Fruit fly (Drosophila melanogaster): ENCODE measurements around the gene Nagk.

The Nagk gene

DNA sequence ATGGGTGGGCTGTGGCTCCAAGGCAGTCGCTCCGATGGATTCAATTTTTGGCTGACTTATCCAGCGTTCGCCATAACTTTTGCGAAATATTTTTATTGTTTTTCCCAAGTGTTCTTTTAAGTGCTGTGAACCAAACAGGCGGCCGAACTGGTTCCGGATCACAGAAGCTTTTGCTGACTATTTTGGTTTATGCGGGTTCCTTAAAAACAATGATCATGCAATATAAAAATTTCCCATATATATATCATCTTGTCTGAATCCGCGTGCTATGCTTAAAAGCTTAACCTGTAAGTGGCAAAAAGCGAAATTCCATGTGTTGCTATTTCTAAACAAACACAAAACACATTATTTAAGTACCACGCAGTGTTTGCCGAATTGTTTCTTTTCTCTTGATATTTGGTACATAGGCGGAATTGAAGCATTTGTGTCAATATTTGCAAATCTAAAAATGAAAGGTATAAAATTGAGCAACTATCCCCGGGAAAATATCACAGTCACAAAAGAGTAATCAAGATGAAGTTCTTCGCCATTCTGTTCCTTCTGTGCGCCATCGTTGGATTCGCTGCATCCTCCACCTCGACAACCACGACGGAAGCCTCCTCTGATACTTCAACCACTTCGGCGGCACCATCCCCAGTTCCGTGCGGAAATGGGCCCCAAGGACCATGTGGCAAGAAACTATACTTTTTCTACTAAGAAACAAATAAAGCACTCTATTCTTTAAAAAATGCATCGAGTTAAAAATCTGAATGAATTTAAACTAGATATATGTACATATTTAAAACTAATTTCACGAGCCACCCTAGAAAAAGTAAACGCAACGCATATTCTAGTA, 22.9 kb downstream of the Nagk start, which contains the start of the genes CG6276 and CG44040:
Gene CG6276 (minus strand): TSS at position 158 of the 835 bp plus-strand sequence.
Gene CG44040 (plus strand): TSS at position 467 of the 835 bp plus-strand sequence.
- TF ChIP-seq CG5204 (GFP tag; optimal IDR thresholded peaks at IDR 0.05), result peak; percentile 73
- TF ChIP-seq Mnt (GFP tag; optimal IDR thresholded peaks at IDR 0.05), result peak; percentile 27
- TF ChIP-seq CG14711 (tag; optimal IDR thresholded peaks at IDR 0.05), result peak; percentile 34
- no peak for TF ChIP-seq cic (GFP tag; optimal IDR thresholded peaks at IDR 0.05)
- peak in 1 of 2 experiments; percentile 38 for TF ChIP-seq cnc (optimal IDR thresholded peaks at IDR 0.05)
- TF ChIP-seq Hr96 (GFP tag; optimal IDR thresholded peaks at IDR 0.05), result no peak
- peak; percentile 73 for TF ChIP-seq CG11617 (GFP tag; optimal IDR thresholded peaks at IDR 0.05)
- peak; percentile 42 for TF ChIP-seq bab1 (GFP tag; optimal IDR thresholded peaks at IDR 0.05)
- TF ChIP-seq kay (GFP tag; ENCODE audit: borderline replicate concordance), result no peak
- peak; percentile 62 for TF ChIP-seq CG33017 (tag; optimal IDR thresholded peaks at IDR 0.05)
- peak; percentile 32 for TF ChIP-seq CG1620 (GFP tag; optimal IDR thresholded peaks at IDR 0.05)
- TF ChIP-seq pad (GFP tag; optimal IDR thresholded peaks at IDR 0.05), result peak; percentile 43
- TF ChIP-seq toe (GFP tag; optimal IDR thresholded peaks at IDR 0.05), result peak; percentile 48
- peak; percentile 53 for TF ChIP-seq CG7045 (GFP tag; optimal IDR thresholded peaks at IDR 0.05)
- peak; percentile 76 for TF ChIP-seq CG7101 (tag; optimal IDR thresholded peaks at IDR 0.05)
- TF ChIP-seq ovo (GFP tag; optimal IDR thresholded peaks at IDR 0.05), result peak; percentile 7
- TF ChIP-seq Crg-1 (GFP tag; optimal IDR thresholded peaks at IDR 0.05), result no peak
- peak; percentile 42 for TF ChIP-seq tj (GFP tag; optimal IDR thresholded peaks at IDR 0.05)
- no peak for TF ChIP-seq Clk (GFP tag; optimal IDR thresholded peaks at IDR 0.05)
- peak; percentile 37 for TF ChIP-seq CG12768 (GFP tag; optimal IDR thresholded peaks at IDR 0.05)

DNA sequence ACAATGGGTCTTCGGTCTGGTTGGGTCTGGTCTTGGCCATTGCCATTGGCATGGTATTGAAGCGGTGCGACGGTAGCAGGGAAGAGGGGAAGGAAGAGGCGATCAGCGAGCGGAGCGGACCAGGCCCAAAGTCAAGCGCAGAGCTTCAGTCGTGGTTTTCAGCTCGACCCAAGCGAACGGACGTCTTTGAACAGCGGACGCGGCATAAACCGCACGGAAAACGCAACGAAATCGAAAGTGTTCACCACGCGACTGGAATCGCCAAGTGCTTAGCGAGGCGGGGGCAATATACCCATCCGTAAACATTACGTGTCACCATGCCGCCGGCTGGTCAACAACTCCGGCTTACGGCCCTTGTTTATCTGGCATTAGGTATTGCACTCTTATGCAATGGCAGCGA, 26.7 kb downstream of the Nagk start, which contains the start of gene CG14866:
Gene CG14866 (plus strand): TSS at position 146 of the 400 bp plus-strand sequence.
- TF ChIP-seq CG1620 (GFP tag; optimal IDR thresholded peaks at IDR 0.05) (no peak), Mnt (GFP tag; optimal IDR thresholded peaks at IDR 0.05) (no peak), Hr96 (GFP tag; optimal IDR thresholded peaks at IDR 0.05) (no peak)

DNA sequence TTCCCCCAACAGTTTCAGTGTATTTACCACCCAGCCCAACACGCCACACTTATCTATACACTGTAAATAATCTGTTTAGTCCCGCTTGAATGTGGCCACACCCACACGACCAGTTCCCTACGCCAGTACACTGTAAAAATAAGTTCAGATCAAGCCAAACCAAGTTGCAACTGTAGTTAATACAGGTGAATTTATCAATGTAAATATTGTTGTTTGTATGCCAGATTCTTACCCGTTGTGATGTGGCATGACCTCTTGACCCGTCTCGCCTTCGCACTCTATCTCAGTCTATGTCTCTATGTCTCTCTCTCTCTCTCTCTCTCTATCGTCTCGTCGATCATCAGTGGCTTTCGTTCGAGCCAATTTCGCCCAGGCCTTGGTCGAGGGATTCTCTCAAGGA, 29.2 kb downstream of the Nagk start:
- no peak for TF ChIP-seq CG7045 (GFP tag; optimal IDR thresholded peaks at IDR 0.05)
- TF ChIP-seq CG33017 (tag; optimal IDR thresholded peaks at IDR 0.05), result no peak
- no peak for TF ChIP-seq CG7101 (tag; optimal IDR thresholded peaks at IDR 0.05)
- no peak for TF ChIP-seq CG5204 (GFP tag; optimal IDR thresholded peaks at IDR 0.05)
- TF ChIP-seq CG14711 (tag; optimal IDR thresholded peaks at IDR 0.05), result no peak
- no peak for TF ChIP-seq ovo (GFP tag; optimal IDR thresholded peaks at IDR 0.05)
- no peak for TF ChIP-seq bab1 (GFP tag; optimal IDR thresholded peaks at IDR 0.05)

DNA sequence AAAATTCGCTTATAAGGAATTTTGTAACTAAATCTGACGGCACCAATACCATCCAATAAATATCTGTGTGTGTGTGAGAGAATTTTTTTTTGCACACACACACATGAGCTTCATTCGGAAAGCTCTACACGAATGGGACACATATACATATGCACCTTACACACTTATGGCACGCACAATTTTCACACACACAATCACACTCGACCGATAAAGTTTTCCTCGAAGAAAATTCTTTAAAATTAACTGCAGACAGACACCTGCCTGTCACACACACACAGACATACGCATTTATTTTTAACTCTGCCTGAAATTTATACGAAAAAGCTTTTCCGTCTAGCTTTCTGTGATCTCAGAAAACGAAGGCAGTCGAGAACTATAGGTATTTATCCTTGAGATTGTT, 32.4 kb downstream of the Nagk start:
- no peak for TF ChIP-seq kay (GFP tag; ENCODE audit: borderline replicate concordance)
- no peak for TF ChIP-seq cnc (optimal IDR thresholded peaks at IDR 0.05)
- no peak for TF ChIP-seq CG7045 (GFP tag; optimal IDR thresholded peaks at IDR 0.05)
- TF ChIP-seq Clk (GFP tag; optimal IDR thresholded peaks at IDR 0.05), result no peak
- TF ChIP-seq CG5204 (GFP tag; optimal IDR thresholded peaks at IDR 0.05), result no peak
- no peak for TF ChIP-seq CG11617 (GFP tag; optimal IDR thresholded peaks at IDR 0.05)
- TF ChIP-seq bab1 (GFP tag; optimal IDR thresholded peaks at IDR 0.05), result no peak
- TF ChIP-seq CG14711 (tag; optimal IDR thresholded peaks at IDR 0.05), result no peak
- TF ChIP-seq tj (GFP tag; optimal IDR thresholded peaks at IDR 0.05), result no peak
- TF ChIP-seq CG1620 (GFP tag; optimal IDR thresholded peaks at IDR 0.05), result no peak
- TF ChIP-seq CG7101 (tag; optimal IDR thresholded peaks at IDR 0.05), result no peak
- TF ChIP-seq Mnt (GFP tag; optimal IDR thresholded peaks at IDR 0.05), result no peak
- TF ChIP-seq CG33017 (tag; optimal IDR thresholded peaks at IDR 0.05), result no peak
- no peak for TF ChIP-seq CG12768 (GFP tag; optimal IDR thresholded peaks at IDR 0.05)
- no peak for TF ChIP-seq pad (GFP tag; optimal IDR thresholded peaks at IDR 0.05)

DNA sequence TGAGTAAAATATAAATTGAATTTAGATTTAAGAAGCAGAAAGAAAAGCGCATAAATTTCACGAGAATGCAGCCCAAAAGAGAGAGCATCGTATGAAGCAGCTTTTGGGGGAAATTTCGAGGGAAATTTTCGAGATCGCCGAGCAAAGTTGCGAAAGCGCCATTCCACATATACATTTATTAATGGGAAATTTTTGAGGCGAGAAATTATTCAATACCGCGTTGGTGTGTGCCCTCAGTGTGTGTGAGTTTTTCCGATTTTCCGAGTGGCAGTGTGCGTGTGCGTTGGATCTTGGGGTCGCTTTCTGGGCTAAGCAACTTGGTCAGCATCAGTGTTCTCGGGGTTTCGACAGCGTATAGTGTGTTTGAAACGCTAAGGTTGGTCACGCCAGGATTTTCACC, 33.1 kb downstream of the Nagk start, which contains the start of gene Tm2:
Gene Tm2 (plus strand): TSS at position 270 of the 400 bp plus-strand sequence.
- TF ChIP-seq CG5204 (GFP tag; optimal IDR thresholded peaks at IDR 0.05) (no peak), tj (GFP tag; optimal IDR thresholded peaks at IDR 0.05) (no peak), Crg-1 (GFP tag; optimal IDR thresholded peaks at IDR 0.05) (no peak), CG12768 (GFP tag; optimal IDR thresholded peaks at IDR 0.05) (no peak), Clk (GFP tag; optimal IDR thresholded peaks at IDR 0.05) (no peak), CG7045 (GFP tag; optimal IDR thresholded peaks at IDR 0.05) (no peak), cnc (optimal IDR thresholded peaks at IDR 0.05) (no peak), cic (GFP tag; optimal IDR thresholded peaks at IDR 0.05) (no peak), CG1620 (GFP tag; optimal IDR thresholded peaks at IDR 0.05) (no peak)

DNA sequence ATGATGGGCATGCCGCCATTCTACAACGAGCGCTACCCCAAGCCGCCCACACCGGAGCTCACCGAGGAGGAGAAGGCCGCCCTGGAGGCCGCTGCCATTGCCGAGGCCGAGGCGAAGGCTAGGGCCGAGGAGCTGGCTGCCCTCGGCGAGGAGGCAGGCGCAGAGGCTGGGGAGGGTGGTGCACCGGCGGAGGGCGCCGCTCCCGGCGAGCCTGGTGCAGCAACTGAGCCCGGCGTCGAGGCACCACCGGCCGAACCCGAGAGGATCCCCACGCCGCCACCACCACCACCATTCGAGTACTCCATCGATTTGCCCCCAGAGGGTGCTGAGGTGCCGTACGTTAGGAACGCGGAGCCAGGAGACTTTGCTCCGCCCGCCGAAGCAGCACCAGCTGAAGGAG, 37.8 kb downstream of the Nagk start:
- TF ChIP-seq Hr96 (GFP tag; optimal IDR thresholded peaks at IDR 0.05) (no peak), tj (GFP tag; optimal IDR thresholded peaks at IDR 0.05) (no peak), ovo (GFP tag; optimal IDR thresholded peaks at IDR 0.05) (no peak), CG33017 (tag; optimal IDR thresholded peaks at IDR 0.05) (no peak), toe (GFP tag; optimal IDR thresholded peaks at IDR 0.05) (no peak), Crg-1 (GFP tag; optimal IDR thresholded peaks at IDR 0.05) (no peak), CG14711 (tag; optimal IDR thresholded peaks at IDR 0.05) (no peak), bab1 (GFP tag; optimal IDR thresholded peaks at IDR 0.05) (no peak), CG12768 (GFP tag; optimal IDR thresholded peaks at IDR 0.05) (no peak), pad (GFP tag; optimal IDR thresholded peaks at IDR 0.05) (no peak), CG1620 (GFP tag; optimal IDR thresholded peaks at IDR 0.05) (no peak)
